Fruit fly (Drosophila melanogaster) whole organism, embryonic: ENCODE results near the gene CG6163.
A peak's percentile ranks its signal among the peaks of the same experiment; 100 is the strongest.

Experiments used
- Abd-B ChIP-seq: fragments of 200-800 bp; sonication (Bioruptor generic); optimal IDR thresholded peaks from 2 replicates; lab custom pipeline; 2018; ENCODE audit warnings: missing biosample characterization, mild to moderate bottlenecking, missing genetic modification characterization, moderate library complexity
- C15 ChIP-seq: fragments of 200-800 bp; sonication (Bioruptor generic); IDR thresholded peaks from 3 replicates; pipeline ENCODE4 v1.3.6; 2022; ENCODE audit warnings: missing biosample characterization, missing genetic modification characterization
- CG10147 ChIP-seq: fragments of 200-800 bp; sonication (Bioruptor generic); optimal IDR thresholded peaks from 2 replicates; lab custom pipeline; 2019; ENCODE audit warnings: missing biosample characterization, mild to moderate bottlenecking, missing genetic modification characterization, moderate library complexity
- CG11085 ChIP-seq: fragments of 200-800 bp; sonication (Bioruptor generic); IDR thresholded peaks from 2 replicates; pipeline ENCODE4 v1.3.6; 2022; ENCODE audit warnings: missing biosample characterization, missing genetic modification characterization
- CG11695 ChIP-seq: fragments of 200-800 bp; sonication (Bioruptor generic); IDR thresholded peaks from 3 replicates; pipeline ENCODE4 v1.3.6; 2022; ENCODE audit warnings: missing biosample characterization, missing genetic modification characterization
- CG11723 ChIP-seq: fragments of 200-800 bp; sonication (Bioruptor generic); optimal IDR thresholded peaks from 2 replicates; lab custom pipeline; 2017; ENCODE audit warnings: missing biosample characterization, mild to moderate bottlenecking, missing genetic modification characterization
- CG12071 ChIP-seq: fragments of 200-800 bp; sonication (Bioruptor generic); optimal IDR thresholded peaks from 3 replicates; lab custom pipeline; 2018; ENCODE audit warnings: missing biosample characterization, mild to moderate bottlenecking, missing genetic modification characterization
- CG12659 ChIP-seq: fragments of 200-800 bp; sonication (Bioruptor generic); optimal IDR thresholded peaks from 3 replicates; lab custom pipeline; 2017; ENCODE audit warnings: mild to moderate bottlenecking, missing biosample characterization, missing genetic modification reagents, missing genetic modification characterization
- CG14050 ChIP-seq: fragments of 200-800 bp; sonication (Bioruptor generic); IDR thresholded peaks from 3 replicates; pipeline ENCODE4 v1.3.6; 2022; ENCODE audit warnings: missing biosample characterization, missing genetic modification characterization
- CG1529 ChIP-seq: fragments of 200-800 bp; sonication (Bioruptor generic); optimal IDR thresholded peaks from 3 replicates; lab custom pipeline; 2018; ENCODE audit warnings: missing biosample characterization, missing genetic modification characterization
- CG15696 ChIP-seq: fragments of 200-800 bp; sonication (Bioruptor generic); optimal IDR thresholded peaks from 2 replicates; lab custom pipeline; 2019; ENCODE audit warnings: missing biosample characterization, mild to moderate bottlenecking, missing genetic modification characterization, moderate library complexity
- CG16815 ChIP-seq: fragments of 200-800 bp; sonication (Bioruptor generic); optimal IDR thresholded peaks from 3 replicates; lab custom pipeline; 2017; ENCODE audit warnings: missing biosample characterization, mild to moderate bottlenecking, missing genetic modification characterization
- CG18599 ChIP-seq: fragments of 200-800 bp; sonication (Bioruptor generic); optimal IDR thresholded peaks from 3 replicates; lab custom pipeline; 2017; ENCODE audit warnings: missing biosample characterization, missing genetic modification characterization, mild to moderate bottlenecking, moderate library complexity, missing genetic modification reagents
- CG2129 ChIP-seq: fragments of 200-800 bp; sonication (Bioruptor generic); IDR thresholded peaks from 2 replicates; pipeline ENCODE4 v1.3.6; 2022; ENCODE audit warnings: missing biosample characterization, missing genetic modification characterization; ENCODE audit not compliant: partially characterized antibody
- CG2199 ChIP-seq: fragments of 200-800 bp; sonication (Bioruptor generic); IDR thresholded peaks from 3 replicates; pipeline ENCODE4 v1.3.6; 2022; ENCODE audit warnings: missing biosample characterization, missing genetic modification characterization
- CG31365 ChIP-seq: fragments of 200-800 bp; sonication (Bioruptor generic); optimal IDR thresholded peaks from 2 replicates; lab custom pipeline; 2018; ENCODE audit warnings: missing biosample characterization, mild to moderate bottlenecking, missing genetic modification characterization
- CG31441 ChIP-seq: fragments of 200-800 bp; sonication (Bioruptor generic); IDR thresholded peaks from 2 replicates; pipeline ENCODE4 v1.3.6; 2022; ENCODE audit warnings: missing biosample characterization, missing genetic modification characterization
- CG3163 ChIP-seq: fragments of 200-800 bp; sonication (Bioruptor generic); optimal IDR thresholded peaks from 3 replicates; lab custom pipeline; 2016; ENCODE audit warnings: missing biosample characterization, missing genetic modification characterization
- CG3726 ChIP-seq: fragments of 200-800 bp; sonication (Bioruptor generic); IDR thresholded peaks from 3 replicates; pipeline ENCODE4, ENCODE4 v1.3.6; 2022; ENCODE audit warnings: missing biosample characterization, missing genetic modification characterization
- CG6689 ChIP-seq: fragments of 200-800 bp; sonication (Bioruptor generic); IDR thresholded peaks from 2 replicates; pipeline ENCODE4 v1.3.6; 2022; ENCODE audit warnings: missing biosample characterization, missing genetic modification characterization
- CG7372 ChIP-seq: fragments of 200-800 bp; sonication (Bioruptor generic); IDR thresholded peaks from 2 replicates; pipeline ENCODE4 v1.3.6; 2022; ENCODE audit warnings: missing biosample characterization, missing genetic modification characterization
- CG9215 ChIP-seq: fragments of 200-800 bp; sonication (Bioruptor generic); IDR thresholded peaks from 2 replicates; pipeline ENCODE4 v1.3.6; 2022; ENCODE audit warnings: missing biosample characterization, missing genetic modification characterization
- D19A ChIP-seq: fragments of 200-800 bp; optimal IDR thresholded peaks from 3 replicates; lab custom pipeline; 2019; ENCODE audit warnings: missing biosample characterization, mild to moderate bottlenecking, missing genetic modification characterization, moderate library complexity
- Drgx ChIP-seq: fragments of 200-800 bp; sonication (Bioruptor generic); IDR thresholded peaks from 2 replicates; pipeline ENCODE4 v1.3.6; 2022; ENCODE audit warnings: missing biosample characterization, missing genetic modification characterization
- E2f1 ChIP-seq: fragments of 200-800 bp; sonication (Bioruptor generic); IDR thresholded peaks from 2 replicates; pipeline ENCODE4 v1.3.6; 2022; ENCODE audit warnings: missing biosample characterization, missing genetic modification characterization
- H2.0 ChIP-seq: fragments of 200-800 bp; sonication (Bioruptor generic); IDR thresholded peaks from 2 replicates; pipeline ENCODE4 v1.3.6; 2022; ENCODE audit warnings: missing biosample characterization, missing genetic modification characterization
- HLH54F ChIP-seq: fragments of 200-800 bp; sonication (Bioruptor generic); optimal IDR thresholded peaks from 3 replicates; lab custom pipeline; 2016; ENCODE audit warnings: missing biosample characterization, missing genetic modification characterization
- Hand ChIP-seq: fragments of 200-800 bp; sonication (Bioruptor generic); optimal IDR thresholded peaks from 2 replicates; lab custom pipeline; 2017; ENCODE audit warnings: mild to moderate bottlenecking, missing biosample characterization, missing genetic modification reagents, missing genetic modification characterization
- Hmr ChIP-seq: fragments of 200-800 bp; sonication (Bioruptor generic); optimal IDR thresholded peaks from 3 replicates; lab custom pipeline; 2017; ENCODE audit warnings: mild to moderate bottlenecking, missing biosample characterization, missing genetic modification reagents, missing genetic modification characterization
- Jarid2 ChIP-seq: fragments of 200-800 bp; sonication (Bioruptor generic); optimal IDR thresholded peaks from 3 replicates; lab custom pipeline; 2017; ENCODE audit warnings: mild to moderate bottlenecking, missing biosample characterization, missing genetic modification reagents, missing genetic modification characterization
- MESR4 ChIP-seq: fragments of 200-800 bp; sonication (Bioruptor generic); optimal IDR thresholded peaks from 2 replicates; lab custom pipeline; 2018; ENCODE audit warnings: missing biosample characterization, mild to moderate bottlenecking, missing genetic modification characterization, moderate library complexity
- NC2α ChIP-seq: fragments of 200-800 bp; sonication (Bioruptor generic); optimal IDR thresholded peaks from 2 replicates; lab custom pipeline; 2016; ENCODE audit warnings: missing biosample characterization, missing genetic modification characterization
- Poxn ChIP-seq: fragments of 200-800 bp; sonication (Bioruptor generic); IDR thresholded peaks from 2 replicates; pipeline ENCODE4 v1.3.6; 2022; ENCODE audit warnings: missing biosample characterization, missing genetic modification characterization
- Sox100B ChIP-seq: fragments of 200-800 bp; sonication (Bioruptor generic); optimal IDR thresholded peaks from 3 replicates; lab custom pipeline; 2018; ENCODE audit warnings: missing biosample characterization, mild to moderate bottlenecking, missing genetic modification characterization
- Spps ChIP-seq: fragments of 200-800 bp; sonication (Bioruptor generic); optimal IDR thresholded peaks from 2 replicates; lab custom pipeline; 2018; ENCODE audit warnings: missing biosample characterization, mild to moderate bottlenecking, missing genetic modification characterization
- Xbp1 ChIP-seq: fragments of 200-800 bp; sonication (Bioruptor generic); optimal IDR thresholded peaks from 3 replicates; lab custom pipeline; 2016; ENCODE audit warnings: missing biosample characterization, mild to moderate bottlenecking, missing genetic modification characterization
- chif ChIP-seq, 2 experiments: fragments of 200-800 bp; sonication (Bioruptor generic); optimal IDR thresholded peaks; 3 replicates each; lab custom pipeline; 2016; ENCODE audit warnings: missing biosample characterization in 2 of 2, missing genetic modification characterization in 2 of 2
- dpn ChIP-seq, 2 experiments: fragments of 200-800 bp; sonication (Bioruptor generic); optimal IDR thresholded peaks; 3 replicates each; lab custom pipeline; 2016; ENCODE audit warnings: missing biosample characterization in 2 of 2, missing genetic modification characterization in 2 of 2
- inv ChIP-seq: fragments of 200-800 bp; sonication (Bioruptor generic); IDR thresholded peaks from 2 replicates; pipeline ENCODE4 v1.3.6; 2022; ENCODE audit warnings: missing biosample characterization, missing genetic modification characterization; ENCODE audit not compliant: partially characterized antibody
- nmo ChIP-seq: fragments of 200-800 bp; sonication (Bioruptor generic); optimal IDR thresholded peaks from 2 replicates; lab custom pipeline; 2018; ENCODE audit warnings: missing biosample characterization, mild to moderate bottlenecking, missing genetic modification characterization, moderate library complexity
- oc ChIP-seq: fragments of 200-800 bp; sonication (Bioruptor generic); optimal IDR thresholded peaks from 2 replicates; lab custom pipeline; 2018; ENCODE audit warnings: missing biosample characterization, mild to moderate bottlenecking, missing genetic modification characterization, moderate library complexity
- org-1 ChIP-seq: fragments of 200-800 bp; sonication (Bioruptor generic); optimal IDR thresholded peaks from 2 replicates; lab custom pipeline; 2017; ENCODE audit warnings: missing biosample characterization, missing genetic modification characterization
- pan ChIP-seq, 4 experiments: fragments of >200 bp in 3 of 4; fragments of 200-800 bp in 1 of 4; sonication (Bioruptor generic) in 1 of 4; optimal IDR thresholded peaks in 3 of 4; IDR thresholded peaks in 1 of 4; 2 replicates each; pipeline versions ENCODE4 v1.3.6 to Lab custom; 2017 to 2022; ENCODE audit warnings: missing biosample characterization in 2 of 4, missing genetic modification characterization in 2 of 4, mixed read lengths in 1 of 4
- pita ChIP-seq: fragments of 200-800 bp; sonication (Bioruptor generic); optimal IDR thresholded peaks from 2 replicates; lab custom pipeline; 2017; ENCODE audit warnings: missing biosample characterization, mild to moderate bottlenecking, missing genetic modification characterization
- tgo ChIP-seq: fragments of 200-800 bp; sonication (Bioruptor generic); IDR thresholded peaks from 3 replicates; pipeline ENCODE4 v1.3.6; 2022; ENCODE audit warnings: missing biosample characterization, missing genetic modification characterization
- trh ChIP-seq: fragments of 200-800 bp; sonication (Bioruptor generic); optimal IDR thresholded peaks from 2 replicates; lab custom pipeline; 2016; ENCODE audit warnings: missing biosample characterization, missing genetic modification characterization
- ttk ChIP-seq: fragments of 200-800 bp; sonication (Bioruptor generic); IDR thresholded peaks from 2 replicates; pipeline ENCODE4 v2.1.2; 2022; ENCODE audit warnings: missing biosample characterization, missing genetic modification characterization
- unpg ChIP-seq: fragments of 200-800 bp; sonication (Bioruptor generic); optimal IDR thresholded peaks from 3 replicates; lab custom pipeline; 2018; ENCODE audit warnings: missing biosample characterization, mild to moderate bottlenecking, missing genetic modification characterization, moderate library complexity

Gene CG6163

DNA sequence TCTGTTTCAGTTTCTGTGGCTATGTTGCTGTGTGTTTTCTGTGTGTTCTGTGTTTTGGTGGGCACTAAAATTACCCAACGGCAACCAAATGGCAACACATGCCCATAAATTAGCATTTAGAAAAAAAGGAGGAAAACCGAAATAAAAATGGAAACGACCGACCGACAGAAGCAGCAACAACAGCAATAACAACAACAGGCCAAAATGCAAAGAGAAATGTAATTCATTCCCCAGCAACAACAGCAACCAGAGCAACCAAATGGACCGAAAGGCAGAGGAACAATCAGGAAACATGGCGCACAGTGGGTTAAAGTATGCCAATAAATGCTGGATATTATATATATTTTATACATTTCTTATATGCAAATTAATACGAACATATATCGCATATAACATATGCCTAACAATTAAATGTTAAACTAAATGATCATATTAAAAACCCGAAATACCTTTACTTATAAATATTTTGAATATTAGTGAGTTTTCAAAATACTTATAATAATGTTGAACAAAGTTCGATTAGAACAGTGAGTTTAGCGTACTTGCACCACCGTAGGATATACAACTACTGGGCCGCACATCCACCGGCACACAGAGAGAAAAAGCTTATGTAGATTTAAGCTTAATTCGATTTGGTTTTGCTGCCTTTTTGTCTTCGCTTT is 24.4 kb upstream of the CG6163 start (continued):
- TF ChIP-seq tgo (GFP tag; lab: Robert Waterston, UW) (peak; percentile 29; the same call in 2 of the 3 replicates), MESR4 (no peak), dpn (GFP tag; optimal IDR thresholded peaks at IDR 0.05; lab: Kevin White, UChicago) (peak in 1 of 2 experiments; percentile 46), CG10147 (GFP tag; lab: Kevin White, UChicago) (no peak), E2f1 (GFP tag; lab: Robert Waterston, UW) (peak; percentile 20; the same call in 1 of the 2 replicates), Hmr (GFP tag; lab: Kevin White, UChicago) (peak; percentile 35), Jarid2 (GFP tag; lab: Kevin White, UChicago) (no peak), org-1 (GFP tag; lab: Kevin White, UChicago) (peak; percentile 9), HLH54F (no peak), CG9215 (GFP tag; lab: Robert Waterston, UW) (peak; percentile 30; the same call in 1 of the 2 replicates), Drgx (peak; percentile 69), CG31365 (tag; lab: Kevin White, UChicago) (no peak), CG2129 (GFP tag; lab: Robert Waterston, UW) (no peak), CG18599 (GFP tag; lab: Kevin White, UChicago) (peak; percentile 34), nmo (peak; percentile 67), pan (optimal IDR thresholded peaks at IDR 0.05; lab: Kevin White, UChicago) (no peak), pan (GFP tag; optimal IDR thresholded peaks at IDR 0.05 in 1 of 2, IDR thresholded peaks at IDR 0.05 in 1 of 2) (peak in 1 of 2 experiments; percentile 46), chif (GFP tag; optimal IDR thresholded peaks at IDR 0.05; lab: Kevin White, UChicago) (peak in 1 of 2 experiments; percentile 5), CG12071 (GFP tag; lab: Kevin White, UChicago) (no peak), CG11723 (GFP tag; lab: Kevin White, UChicago) (peak; percentile 9), unpg (GFP tag; lab: Kevin White, UChicago) (peak; percentile 56), CG1529 (peak; percentile 33), Xbp1 (GFP tag; lab: Kevin White, UChicago) (no peak), H2.0 (GFP tag; lab: Robert Waterston, UW) (peak; percentile 34; the same call in 1 of the 2 replicates), CG16815 (GFP tag; lab: Kevin White, UChicago) (no peak), trh (GFP tag; lab: Kevin White, UChicago) (no peak), ttk (GFP tag; lab: Robert Waterston, UW) (0 out of 2 replicates have a peak, but pooled peaks have one; percentile 11), Poxn (GFP tag; lab: Robert Waterston, UW) (no peak), oc (peak; percentile 36), CG7372 (GFP tag; lab: Robert Waterston, UW) (no peak), CG11695 (GFP tag; lab: Robert Waterston, UW) (0 out of 3 replicates have a peak, but pooled peaks have one; percentile 56), CG2199 (GFP tag; lab: Robert Waterston, UW) (peak; percentile 12; the same call in 1 of the 3 replicates), CG15696 (tag; lab: Kevin White, UChicago) (peak; percentile 18), CG3726 (GFP tag; lab: Robert Waterston, UW) (0 out of 3 replicates have a peak, but pooled peaks have one; percentile 46), C15 (GFP tag; lab: Robert Waterston, UW) (no peak), CG31441 (peak; percentile 73), CG6689 (GFP tag; lab: Robert Waterston, UW) (peak; percentile 32; the same call in 1 of the 2 replicates), NC2α (GFP tag; lab: Kevin White, UChicago) (no peak), inv (no peak), Abd-B (GFP tag; lab: Kevin White, UChicago) (peak; percentile 17), Spps (no peak), CG11085 (GFP tag; lab: Robert Waterston, UW) (no peak), Hand (GFP tag; lab: Kevin White, UChicago) (no peak), pita (GFP tag; lab: Kevin White, UChicago) (no peak), CG12659 (GFP tag; lab: Kevin White, UChicago) (peak; percentile 45), CG3163 (GFP tag; lab: Kevin White, UChicago) (no peak), D19A (tag; lab: Kevin White, UChicago) (peak; percentile 38), Sox100B (GFP tag; lab: Kevin White, UChicago) (peak; percentile 46), CG14050 (peak; percentile 37; the same call in 2 of the 3 replicates)
